Worm (Caenorhabditis elegans): ENCODE results near the gene str-134.

- TF ChIP-seq hlh-6 (tag; optimal IDR thresholded peaks at IDR 0.05): no peak
- no peak for TF ChIP-seq tbx-2 (tag; optimal IDR thresholded peaks at IDR 0.05)
- TF ChIP-seq C08G9.2 (tag; optimal IDR thresholded peaks at IDR 0.05): no peak
- no peak for TF ChIP-seq pax-1 (tag; optimal IDR thresholded peaks at IDR 0.05)
- TF ChIP-seq syd-9 (tag; optimal IDR thresholded peaks at IDR 0.05): no peak
These were observed 48.8 kb upstream of the str-134 start, which contains the start of gene srj-53 for ce11 chrV:694625-695024.
